Fruit fly (Drosophila melanogaster) whole organism, embryonic: ENCODE results near the gene CG34136.

Source experiments
- Atf-2 ChIP-seq: fragments of 200-800 bp; sonication (Bioruptor generic); optimal IDR thresholded peaks from 2 replicates; lab custom pipeline; 2016; ENCODE audit warnings: missing biosample characterization, missing genetic modification characterization
- CG10147 ChIP-seq: fragments of 200-800 bp; sonication (Bioruptor generic); optimal IDR thresholded peaks from 2 replicates; lab custom pipeline; 2019; ENCODE audit warnings: missing biosample characterization, mild to moderate bottlenecking, missing genetic modification characterization, moderate library complexity
- CG11085 ChIP-seq: fragments of 200-800 bp; sonication (Bioruptor generic); IDR thresholded peaks from 2 replicates; pipeline ENCODE4 v1.3.6; 2022; ENCODE audit warnings: missing biosample characterization, missing genetic modification characterization
- CG12155 ChIP-seq: fragments of 200-800 bp; sonication (Bioruptor generic); optimal IDR thresholded peaks from 3 replicates; lab custom pipeline; 2016; ENCODE audit warnings: missing biosample characterization, missing genetic modification characterization
- CG13287 ChIP-seq: fragments of 200-800 bp; sonication (Bioruptor generic); IDR thresholded peaks from 2 replicates; pipeline ENCODE4 v1.3.6; 2022; ENCODE audit warnings: missing biosample characterization, missing genetic modification characterization; ENCODE audit not compliant: partially characterized antibody
- CG15011 ChIP-seq: fragments of 200-800 bp; sonication (Bioruptor generic); optimal IDR thresholded peaks from 3 replicates; lab custom pipeline; 2018; ENCODE audit warnings: missing biosample characterization, mild to moderate bottlenecking, missing genetic modification characterization
- CG15514 ChIP-seq: fragments of 200-800 bp; sonication (Bioruptor generic); optimal IDR thresholded peaks from 3 replicates; lab custom pipeline; 2017; ENCODE audit warnings: missing biosample characterization, missing genetic modification characterization, mild to moderate bottlenecking, moderate library complexity, missing genetic modification reagents
- CG17912 ChIP-seq: fragments of 200-800 bp; sonication (Bioruptor generic); optimal IDR thresholded peaks from 2 replicates; lab custom pipeline; 2018; ENCODE audit warnings: missing biosample characterization, mild to moderate bottlenecking, missing genetic modification characterization
- CG1832 ChIP-seq: fragments of 200-800 bp; sonication (Bioruptor generic); optimal IDR thresholded peaks from 2 replicates; lab custom pipeline; 2017; ENCODE audit warnings: missing biosample characterization, mild to moderate bottlenecking, missing genetic modification characterization, inconsistent platforms
- CG2116 ChIP-seq: fragments of 200-800 bp; sonication (Bioruptor generic); optimal IDR thresholded peaks from 3 replicates; lab custom pipeline; 2018; ENCODE audit warnings: missing biosample characterization, mild to moderate bottlenecking, missing genetic modification characterization
- CG2875 ChIP-seq: fragments of 200-800 bp; sonication (Bioruptor generic); optimal IDR thresholded peaks from 2 replicates; lab custom pipeline; 2017; ENCODE audit warnings: missing biosample characterization, mild to moderate bottlenecking, missing genetic modification characterization, missing genetic modification reagents
- CG30403 ChIP-seq: fragments of 200-800 bp; sonication (Bioruptor generic); optimal IDR thresholded peaks from 3 replicates; lab custom pipeline; 2016; ENCODE audit warnings: missing biosample characterization, missing genetic modification characterization
- CG3281 ChIP-seq: fragments of 200-800 bp; sonication (Bioruptor generic); optimal IDR thresholded peaks from 3 replicates; lab custom pipeline; 2017; ENCODE audit warnings: missing biosample characterization, mild to moderate bottlenecking, missing genetic modification characterization
- CG33213 ChIP-seq: fragments of 200-800 bp; sonication (Bioruptor generic); optimal IDR thresholded peaks from 3 replicates; lab custom pipeline; 2016; ENCODE audit warnings: missing biosample characterization, missing genetic modification characterization
- CG34376 ChIP-seq: fragments of 200-800 bp; sonication (Bioruptor generic); optimal IDR thresholded peaks from 2 replicates; lab custom pipeline; 2018; ENCODE audit warnings: missing biosample characterization, mild to moderate bottlenecking, missing genetic modification characterization
- CG3726 ChIP-seq: fragments of 200-800 bp; sonication (Bioruptor generic); IDR thresholded peaks from 3 replicates; pipeline ENCODE4, ENCODE4 v1.3.6; 2022; ENCODE audit warnings: missing biosample characterization, missing genetic modification characterization
- CG6683 ChIP-seq: fragments of 200-800 bp; sonication (Bioruptor generic); optimal IDR thresholded peaks from 2 replicates; lab custom pipeline; 2017; ENCODE audit warnings: missing biosample characterization, mild to moderate bottlenecking, missing genetic modification characterization, missing genetic modification reagents
- CG8359 ChIP-seq: fragments of 200-800 bp; sonication (Bioruptor generic); optimal IDR thresholded peaks from 2 replicates; lab custom pipeline; 2017; ENCODE audit warnings: missing biosample characterization, mild to moderate bottlenecking, missing genetic modification characterization, borderline replicate concordance
- CG9876 ChIP-seq: fragments of 200-800 bp; sonication (Bioruptor generic); optimal IDR thresholded peaks from 2 replicates; lab custom pipeline; 2016; ENCODE audit warnings: missing biosample characterization, missing genetic modification characterization
- CoRest ChIP-seq: fragments of 200-800 bp; sonication (Bioruptor generic); optimal IDR thresholded peaks from 3 replicates; lab custom pipeline; 2018; ENCODE audit warnings: missing biosample characterization, mild to moderate bottlenecking, missing genetic modification characterization, moderate library complexity
- Fer1 ChIP-seq: fragments of 200-800 bp; sonication (Bioruptor generic); optimal IDR thresholded peaks from 2 replicates; lab custom pipeline; 2017; ENCODE audit warnings: missing biosample characterization, mild to moderate bottlenecking, missing genetic modification characterization
- HHEX ChIP-seq: fragments of 200-800 bp; sonication (Bioruptor generic); optimal IDR thresholded peaks from 3 replicates; lab custom pipeline; 2017; ENCODE audit warnings: missing biosample characterization, mild to moderate bottlenecking, missing genetic modification characterization, missing genetic modification reagents
- HLH4C ChIP-seq: fragments of 200-800 bp; sonication (Bioruptor generic); IDR thresholded peaks from 3 replicates; pipeline ENCODE4 v1.3.6; 2022; ENCODE audit warnings: missing biosample characterization, missing genetic modification characterization; ENCODE audit not compliant: partially characterized antibody
- Hr78 ChIP-seq, 2 experiments: fragments of 200-800 bp in 1 of 2; fragments of >200 bp in 1 of 2; sonication (Bioruptor generic) in 1 of 2; optimal IDR thresholded peaks; 2 replicates each; lab custom pipeline; 2017 to 2019; ENCODE audit warnings: missing biosample characterization in 2 of 2, missing genetic modification characterization in 2 of 2, mild to moderate bottlenecking in 1 of 2, moderate library complexity in 1 of 2
- Lim3 ChIP-seq: fragments of 200-800 bp; sonication (Bioruptor generic); IDR thresholded peaks from 2 replicates; pipeline ENCODE4 v1.3.6; 2022; ENCODE audit warnings: missing biosample characterization, missing genetic modification characterization
- Max ChIP-seq: fragments of 200-800 bp; sonication (Bioruptor generic); optimal IDR thresholded peaks from 2 replicates; lab custom pipeline; 2016; ENCODE audit warnings: missing biosample characterization, mild to moderate bottlenecking, missing genetic modification characterization
- Neu2 ChIP-seq: fragments of 200-800 bp; sonication (Bioruptor generic); optimal IDR thresholded peaks from 3 replicates; lab custom pipeline; 2016; ENCODE audit warnings: missing biosample characterization, missing genetic modification characterization, borderline replicate concordance
- Sry-β ChIP-seq: fragments of 200-800 bp; sonication (Bioruptor generic); optimal IDR thresholded peaks from 2 replicates; lab custom pipeline; 2018; ENCODE audit warnings: missing biosample characterization, mild to moderate bottlenecking, missing genetic modification characterization, moderate library complexity
- Ssrp ChIP-seq: fragments of 200-800 bp; sonication (Bioruptor generic); optimal IDR thresholded peaks from 2 replicates; lab custom pipeline; 2018; ENCODE audit warnings: missing biosample characterization, mild to moderate bottlenecking, missing genetic modification characterization, moderate library complexity
- ara ChIP-seq: fragments of 200-800 bp; sonication (Bioruptor generic); IDR thresholded peaks from 2 replicates; pipeline ENCODE4 v1.3.6; 2022; ENCODE audit warnings: missing biosample characterization, missing genetic modification characterization
- az2 ChIP-seq: fragments of 200-800 bp; sonication (Bioruptor generic); optimal IDR thresholded peaks from 3 replicates; lab custom pipeline; 2016; ENCODE audit warnings: missing biosample characterization, missing genetic modification characterization
- chm ChIP-seq: fragments of 200-800 bp; sonication (Bioruptor generic); IDR thresholded peaks from 2 replicates; pipeline ENCODE4 v1.3.6; 2022; ENCODE audit warnings: missing biosample characterization, missing genetic modification characterization
- corto ChIP-seq: fragments of 200-800 bp; sonication (Bioruptor generic); optimal IDR thresholded peaks from 2 replicates; lab custom pipeline; 2016; ENCODE audit warnings: missing biosample characterization, mild to moderate bottlenecking, missing genetic modification characterization, moderate library complexity
- dan ChIP-seq: fragments of 200-800 bp; sonication (Bioruptor generic); IDR thresholded peaks from 2 replicates; pipeline ENCODE4 v1.3.6; 2022; ENCODE audit warnings: missing biosample characterization, missing genetic modification characterization
- danr ChIP-seq: fragments of 200-800 bp; sonication (Bioruptor generic); IDR thresholded peaks from 2 replicates; pipeline ENCODE4 v1.3.6; 2022; ENCODE audit warnings: missing biosample characterization, missing genetic modification characterization
- dati ChIP-seq: fragments of 200-800 bp; sonication (Bioruptor generic); IDR thresholded peaks from 2 replicates; pipeline ENCODE4 v1.3.6; 2022; ENCODE audit warnings: missing biosample characterization, missing genetic modification characterization
- dimm ChIP-seq: fragments of 200-800 bp; sonication (Bioruptor generic); IDR thresholded peaks from 2 replicates; pipeline ENCODE4 v1.3.6; 2022; ENCODE audit warnings: missing biosample characterization, missing genetic modification characterization
- hkb ChIP-seq, 2 experiments: fragments of 200-800 bp in 1 of 2; fragments of >200 bp in 1 of 2; sonication (Bioruptor generic) in 1 of 2; IDR thresholded peaks in 1 of 2; optimal IDR thresholded peaks in 1 of 2; 2 replicates each; pipeline versions ENCODE4 v1.3.6 to Lab custom; 2017 to 2022; ENCODE audit warnings: missing biosample characterization in 1 of 2, missing genetic modification characterization in 1 of 2
- ind ChIP-seq: fragments of 200-800 bp; sonication (Bioruptor generic); optimal IDR thresholded peaks from 3 replicates; lab custom pipeline; 2016; ENCODE audit warnings: missing biosample characterization, missing genetic modification characterization
- kni ChIP-seq: fragments of 200-800 bp; sonication (Bioruptor generic); optimal IDR thresholded peaks from 3 replicates; lab custom pipeline; 2017; ENCODE audit warnings: mild to moderate bottlenecking, missing biosample characterization, missing genetic modification reagents, missing genetic modification characterization
- lola ChIP-seq, 3 experiments: fragments of >200 bp in 2 of 3; fragments of 200-800 bp in 1 of 3; sonication (Bioruptor generic) in 1 of 3; optimal IDR thresholded peaks; 2 replicates each; lab custom pipeline; 2017 to 2019; ENCODE audit warnings: missing biosample characterization in 3 of 3, missing genetic modification characterization in 3 of 3, mild to moderate bottlenecking in 1 of 3, moderate library complexity in 1 of 3
- pho ChIP-seq: fragments of 200-800 bp; sonication (Bioruptor generic); optimal IDR thresholded peaks from 2 replicates; lab custom pipeline; 2016; ENCODE audit warnings: missing biosample characterization, missing genetic modification characterization
- rib ChIP-seq: fragments of 200-800 bp; sonication (Bioruptor generic); IDR thresholded peaks from 2 replicates; pipeline ENCODE4 v1.3.6; 2022; ENCODE audit warnings: missing biosample characterization, missing genetic modification characterization
- sens ChIP-seq: fragments of 200-800 bp; sonication (Bioruptor generic); peaks from one replicate; lab custom pipeline; 2016; ENCODE audit warnings: missing biosample characterization, missing genetic modification characterization
- sisA ChIP-seq: fragments of 200-800 bp; sonication (Bioruptor generic); IDR thresholded peaks from 2 replicates; pipeline ENCODE4 v1.3.6; 2022; ENCODE audit warnings: missing biosample characterization, missing genetic modification characterization
- sna ChIP-seq: fragments of 200-800 bp; sonication (Bioruptor generic); IDR thresholded peaks from 2 replicates; pipeline ENCODE4 v1.3.6; 2022; ENCODE audit warnings: missing biosample characterization, missing genetic modification characterization; ENCODE audit not compliant: partially characterized antibody
- stwl ChIP-seq: fragments of 200-800 bp; sonication (Bioruptor generic); optimal IDR thresholded peaks from 3 replicates; lab custom pipeline; 2018; ENCODE audit warnings: missing biosample characterization, mild to moderate bottlenecking, missing genetic modification characterization, moderate library complexity
- trem ChIP-seq: fragments of 200-800 bp; optimal IDR thresholded peaks from 3 replicates; lab custom pipeline; 2019; ENCODE audit warnings: missing biosample characterization, mild to moderate bottlenecking, missing genetic modification characterization, moderate library complexity
- unc-4 ChIP-seq: fragments of 200-800 bp; sonication (Bioruptor generic); IDR thresholded peaks from 2 replicates; pipeline ENCODE4 v1.3.6; 2022; ENCODE audit warnings: missing biosample characterization, missing genetic modification characterization; ENCODE audit not compliant: partially characterized antibody

Gene CG34136

DNA sequence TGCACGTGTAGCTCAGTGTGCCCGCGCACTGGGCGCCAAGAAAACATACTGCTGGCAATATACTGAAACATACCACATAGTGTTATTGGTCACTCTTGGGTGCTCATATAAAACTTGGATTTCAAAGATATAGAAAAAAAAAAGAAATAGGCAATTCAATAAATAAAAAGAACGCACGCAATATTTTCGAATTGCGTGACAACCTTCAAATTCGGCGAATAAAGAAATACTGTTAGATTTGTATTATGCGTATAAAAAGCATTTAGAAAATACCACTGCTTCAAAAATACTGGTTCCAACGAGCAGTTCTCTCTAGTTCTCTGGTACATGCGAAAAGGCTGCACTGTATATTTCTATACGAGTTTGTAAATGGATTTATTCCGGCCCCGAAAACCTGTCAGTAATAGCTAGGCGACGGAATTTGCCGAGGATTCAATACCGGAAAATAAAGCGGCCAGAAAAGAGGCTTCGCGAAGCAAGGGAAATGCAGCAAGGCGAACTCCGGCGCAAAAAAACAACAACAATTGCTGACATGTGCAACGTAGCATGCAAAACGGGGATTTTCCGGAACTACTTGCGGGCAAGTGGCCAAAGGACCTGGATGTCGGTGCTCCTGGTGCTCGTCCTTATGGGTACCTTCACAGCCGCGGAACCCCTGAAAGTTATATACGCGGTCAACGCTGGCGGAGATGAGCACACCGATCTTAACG is 5.8 kb downstream of the CG34136 start, which contains the start of gene CG9257 (continued):
- TF ChIP-seq CG13287 (GFP tag; lab: Robert Waterston, UW) = peak; percentile 18; the same call in 1 of the 2 replicates
- TF ChIP-seq CG12155 (GFP tag; lab: Kevin White, UChicago) = peak; percentile 7
- no peak for TF ChIP-seq lola (GFP tag; optimal IDR thresholded peaks at IDR 0.05; lab: Kevin White, UChicago)
- TF ChIP-seq HLH4C (GFP tag; lab: Robert Waterston, UW) = no peak
- TF ChIP-seq unc-4 (GFP tag; lab: Robert Waterston, UW) = 0 out of 2 replicates have a peak, but pooled peaks have one; percentile 19
- no peak for TF ChIP-seq CG17912 (GFP tag; lab: Kevin White, UChicago)
- TF ChIP-seq sens (GFP tag; lab: Kevin White, UChicago) = peak; percentile 91
- TF ChIP-seq ara (GFP tag; lab: Robert Waterston, UW) = no peak
- peak; percentile 17 for TF ChIP-seq hkb (optimal IDR thresholded peaks at IDR 0.05; lab: Kevin White, UChicago)
- no peak for TF ChIP-seq hkb (GFP tag; IDR thresholded peaks at IDR 0.05; lab: Robert Waterston, UW)
- TF ChIP-seq CG2116 = peak; percentile 36
- TF ChIP-seq CG15011 = no peak
- TF ChIP-seq sna = 0 out of 2 replicates have a peak, but pooled peaks have one; percentile 31
- no peak for TF ChIP-seq CG3281 (GFP tag; lab: Kevin White, UChicago)
- no peak for TF ChIP-seq sisA (GFP tag; lab: Robert Waterston, UW)
- TF ChIP-seq Atf-2 (GFP tag; lab: Kevin White, UChicago) = no peak
- peak; percentile 94 for TF ChIP-seq Max (GFP tag; lab: Kevin White, UChicago)
- TF ChIP-seq pho = peak; percentile 21
- TF ChIP-seq CG1832 = no peak
- peak; percentile 3 for TF ChIP-seq Fer1 (GFP tag; lab: Kevin White, UChicago)
- TF ChIP-seq dan = no peak
- no peak for TF ChIP-seq az2 (GFP tag; lab: Kevin White, UChicago)
- TF ChIP-seq CG8359 = no peak
- TF ChIP-seq Ssrp (tag; lab: Kevin White, UChicago) = no peak
- TF ChIP-seq CG2875 (GFP tag; lab: Kevin White, UChicago) = no peak
- TF ChIP-seq CG15514 (GFP tag; lab: Kevin White, UChicago) = peak; percentile 99
- peak; percentile 38 for TF ChIP-seq CG33213 (GFP tag; lab: Kevin White, UChicago)
- TF ChIP-seq rib = no peak
- no peak for TF ChIP-seq CG11085 (GFP tag; lab: Robert Waterston, UW)
- no peak for TF ChIP-seq danr (GFP tag; lab: Robert Waterston, UW)
- TF ChIP-seq corto (GFP tag; lab: Kevin White, UChicago) = no peak
- peak; percentile 4 for TF ChIP-seq Sry-β
- no peak for TF ChIP-seq CG34376
- peak; percentile 23 for TF ChIP-seq trem (tag; lab: Kevin White, UChicago)

DNA sequence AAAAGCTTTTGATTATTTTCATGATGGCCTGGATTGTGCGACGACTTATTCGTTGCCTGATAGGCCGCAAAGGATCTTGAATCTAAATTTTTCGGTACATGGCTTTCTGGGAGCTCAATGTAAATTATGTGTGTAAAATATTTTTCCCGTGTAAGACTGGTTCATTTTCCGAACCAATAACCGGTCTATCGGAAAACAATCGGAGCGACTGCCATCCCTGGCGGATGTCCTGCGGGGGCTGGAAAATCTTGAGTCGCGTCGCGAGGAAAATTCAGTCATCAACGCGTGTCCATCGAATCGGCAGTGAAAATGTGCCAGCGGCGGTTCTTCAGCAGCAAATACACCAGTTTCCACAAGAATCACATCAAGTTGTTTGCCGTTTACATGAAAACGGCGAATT is 7.6 kb downstream of the CG34136 start, which contains the start of the genes CG46307 and Nhe2:
Gene CG46307 (plus strand): TSS at position 243 of the 400 bp plus-strand sequence.
Gene Nhe2 (plus strand): TSS at position 243 of the 400 bp plus-strand sequence.
- TF ChIP-seq Lim3 (GFP tag; lab: Robert Waterston, UW) (no peak), stwl (tag; lab: Kevin White, UChicago) (peak; percentile 62), CG10147 (no peak), dimm (GFP tag; lab: Robert Waterston, UW) (no peak), CG30403 (GFP tag; lab: Kevin White, UChicago) (no peak), CG3726 (GFP tag; lab: Robert Waterston, UW) (no peak), CG9876 (GFP tag; lab: Kevin White, UChicago) (no peak), Neu2 (no peak), chm (GFP tag; lab: Robert Waterston, UW) (no peak), HHEX (GFP tag; lab: Kevin White, UChicago) (no peak), kni (no peak), CoRest (no peak), CG6683 (no peak), CG15514 (GFP tag; lab: Kevin White, UChicago) (peak; percentile 98), dati (GFP tag; lab: Robert Waterston, UW) (no peak), ind (no peak), Hr78 (GFP tag; optimal IDR thresholded peaks at IDR 0.05; lab: Kevin White, UChicago) (no peak)
